Fruit fly (Drosophila melanogaster) Kc167 (cell line): ENCODE results near the gene Lgr1.

Source experiments
- Myc ChIP-seq: fragments of >200 bp; optimal IDR thresholded peaks from 2 replicates; lab custom pipeline; 2017; ENCODE audit warnings: missing external identifiers
- Sin3A ChIP-seq: fragments of >200 bp; optimal IDR thresholded peaks from 2 replicates; lab custom pipeline; 2018; ENCODE audit warnings: missing external identifiers
- h ChIP-seq: fragments of >200 bp; optimal IDR thresholded peaks from 3 replicates; lab custom pipeline; 2018; ENCODE audit warnings: missing external identifiers
- insv ChIP-seq: fragments of >200 bp; optimal IDR thresholded peaks from 3 replicates; lab custom pipeline; 2018; ENCODE audit warnings: missing external identifiers
- psq ChIP-seq: fragments of >200 bp; optimal IDR thresholded peaks from 2 replicates; lab custom pipeline; 2017; ENCODE audit warnings: missing external identifiers
- ttk ChIP-seq: sonication (Bioruptor generic); optimal IDR thresholded peaks from 2 replicates; lab custom pipeline; 2017; ENCODE audit warnings: missing external identifiers

Gene Lgr1

DNA sequence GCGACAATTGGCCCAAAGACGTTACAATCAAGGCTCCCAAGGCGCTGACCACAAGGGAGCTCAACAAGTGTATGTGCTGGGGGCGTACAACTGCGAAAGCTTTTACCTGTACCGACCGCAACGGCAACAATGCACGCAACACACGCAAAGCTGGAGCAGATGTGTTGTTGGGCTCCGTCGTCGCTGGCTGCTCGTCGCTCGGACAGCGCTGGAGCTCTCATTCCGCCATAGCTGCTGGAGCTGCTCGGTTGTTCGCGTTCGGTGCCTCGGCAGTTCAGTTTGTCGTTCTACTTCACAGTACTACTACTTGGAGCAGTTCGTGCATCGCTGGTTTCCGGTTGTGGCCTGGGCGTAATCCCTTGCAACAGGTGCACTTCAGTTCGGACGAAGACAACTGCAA is at the start of gene Lgr1:
Gene Lgr1, plus strand, starts transcription at position 220 of the 400 bp plus-strand sequence.
- no peak for TF ChIP-seq ttk
- no peak for TF ChIP-seq psq (lab: Kevin White, UChicago)
- no peak for TF ChIP-seq insv (lab: Kevin White, UChicago)
- TF ChIP-seq h (lab: Kevin White, UChicago): no peak
- no peak for TF ChIP-seq Sin3A (lab: Kevin White, UChicago)
- no peak for TF ChIP-seq Myc (lab: Kevin White, UChicago)

- no peak for TF ChIP-seq h (lab: Kevin White, UChicago)
- no peak for TF ChIP-seq Myc (lab: Kevin White, UChicago)
- no peak for TF ChIP-seq psq (lab: Kevin White, UChicago)
- TF ChIP-seq insv (lab: Kevin White, UChicago): no peak
- no peak for TF ChIP-seq ttk
- TF ChIP-seq Sin3A (lab: Kevin White, UChicago): no peak
Observed at dm6 chr3R:17678138-17678873, 47.3 kb upstream of the Lgr1 start.

DNA sequence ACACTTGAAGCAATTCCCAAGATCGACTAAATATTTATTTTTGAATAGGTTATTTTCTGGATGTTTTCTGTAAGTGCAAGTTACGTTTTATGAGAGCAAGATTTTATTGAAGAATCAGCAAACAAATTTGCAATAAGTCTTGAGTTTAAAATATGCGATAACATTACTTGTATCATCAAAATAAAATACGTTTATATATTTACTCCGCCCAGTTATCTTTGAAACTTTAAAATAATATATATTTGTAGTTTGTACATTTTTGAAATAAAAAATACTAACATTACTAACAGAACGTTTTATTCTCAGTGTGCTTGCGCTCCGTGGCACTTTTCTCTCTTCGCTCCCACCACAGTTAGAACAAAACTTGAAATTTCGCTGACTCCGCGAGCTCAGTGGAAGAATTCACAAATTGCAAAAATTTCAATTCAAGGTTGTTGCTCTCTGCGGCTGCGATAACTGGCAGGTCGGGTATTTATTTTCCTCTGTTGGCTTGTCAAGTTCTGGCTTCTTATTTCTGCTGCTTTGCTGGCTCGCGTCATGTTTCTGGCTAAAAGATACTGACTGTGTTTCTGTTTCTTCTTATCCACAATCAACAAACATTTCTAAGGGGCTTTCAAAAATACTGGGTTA is 46.1 kb upstream of the Lgr1 start:
- TF ChIP-seq insv (lab: Kevin White, UChicago): no peak
- no peak for TF ChIP-seq psq (lab: Kevin White, UChicago)
- TF ChIP-seq Sin3A (lab: Kevin White, UChicago): no peak
- TF ChIP-seq h (lab: Kevin White, UChicago): no peak
- no peak for TF ChIP-seq Myc (lab: Kevin White, UChicago)
- no peak for TF ChIP-seq ttk

- TF ChIP-seq h (lab: Kevin White, UChicago) (no peak), Myc (lab: Kevin White, UChicago) (no peak)
Observed at dm6 chr3R:17680268-17680638, 45.3 kb upstream of the Lgr1 start.

dm6 chr3R:17680639-17681302 is 44.8 kb upstream of the Lgr1 start:
- TF ChIP-seq insv (lab: Kevin White, UChicago): no peak
- TF ChIP-seq Myc (lab: Kevin White, UChicago): no peak
- TF ChIP-seq Sin3A (lab: Kevin White, UChicago): no peak
- TF ChIP-seq psq (lab: Kevin White, UChicago): no peak

DNA sequence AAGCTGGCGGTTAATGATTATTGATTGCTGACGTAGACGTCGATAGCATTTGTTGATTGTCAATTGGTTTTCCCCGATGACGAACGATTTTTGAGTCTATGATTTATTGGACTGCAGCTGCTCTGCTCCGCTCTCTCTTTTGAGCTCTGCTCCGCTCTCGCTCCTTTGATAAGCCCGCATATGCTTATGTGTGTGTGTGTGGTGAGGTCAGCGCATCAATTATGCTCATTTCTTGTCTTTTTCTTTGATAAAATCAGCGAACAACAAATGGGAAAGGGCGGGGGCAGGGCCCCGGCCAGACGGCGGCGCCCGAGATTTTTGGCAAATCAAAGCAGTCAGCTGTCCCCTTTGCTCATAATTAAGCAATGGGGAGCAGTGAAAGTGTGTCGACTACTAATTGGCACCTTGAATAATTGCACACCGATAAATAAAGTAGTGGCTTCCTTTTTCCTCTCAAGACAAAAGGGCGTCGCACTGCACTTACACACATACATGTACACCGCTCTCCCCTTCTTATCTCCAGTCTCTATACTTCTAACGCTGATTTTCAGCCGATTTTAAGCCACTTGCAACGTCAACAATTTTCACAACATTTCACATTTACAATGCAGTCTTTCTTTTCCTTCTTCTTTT is 43.9 kb upstream of the Lgr1 start:
- TF ChIP-seq ttk (no peak), psq (lab: Kevin White, UChicago) (no peak), h (lab: Kevin White, UChicago) (no peak), Myc (lab: Kevin White, UChicago) (no peak), insv (lab: Kevin White, UChicago) (no peak), Sin3A (lab: Kevin White, UChicago) (no peak)

- no peak for TF ChIP-seq ttk
- TF ChIP-seq psq (lab: Kevin White, UChicago): no peak
- TF ChIP-seq insv (lab: Kevin White, UChicago): no peak
- TF ChIP-seq h (lab: Kevin White, UChicago): no peak
- TF ChIP-seq Sin3A (lab: Kevin White, UChicago): no peak
- TF ChIP-seq Myc (lab: Kevin White, UChicago): no peak
Observed at dm6 chr3R:17682244-17682773, 43.3 kb upstream of the Lgr1 start, which contains the start of the genes alt and CG7655. TSS of gene alt (minus strand) at chr3R:17682515. TSS of gene CG7655 (plus strand) at chr3R:17682669.

DNA sequence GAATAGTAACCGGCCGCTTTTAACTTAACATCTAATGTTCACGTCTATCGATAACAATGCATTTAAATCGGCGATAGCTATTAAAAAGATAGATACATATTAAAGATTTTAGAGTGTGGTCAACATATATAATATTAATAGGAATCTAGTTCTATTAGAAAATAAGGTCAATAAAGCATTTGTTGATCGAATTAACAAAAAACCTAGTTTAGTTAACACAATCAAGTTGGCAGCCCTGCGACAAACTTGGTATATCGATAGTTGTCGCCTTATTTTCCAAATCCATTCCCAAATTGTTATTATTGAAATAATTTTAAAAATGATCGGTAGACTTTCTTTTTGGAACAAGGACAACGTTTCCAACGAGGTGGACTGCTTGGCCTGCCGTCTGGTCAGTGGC is 40.7 kb upstream of the Lgr1 start, which contains the start of the genes CG31251 and CG31360:
Gene CG31251, minus strand, starts transcription at position 62 of the 400 bp plus-strand sequence.
Gene CG31360, plus strand, starts transcription at position 244 of the 400 bp plus-strand sequence.
- TF ChIP-seq h (lab: Kevin White, UChicago): no peak

DNA sequence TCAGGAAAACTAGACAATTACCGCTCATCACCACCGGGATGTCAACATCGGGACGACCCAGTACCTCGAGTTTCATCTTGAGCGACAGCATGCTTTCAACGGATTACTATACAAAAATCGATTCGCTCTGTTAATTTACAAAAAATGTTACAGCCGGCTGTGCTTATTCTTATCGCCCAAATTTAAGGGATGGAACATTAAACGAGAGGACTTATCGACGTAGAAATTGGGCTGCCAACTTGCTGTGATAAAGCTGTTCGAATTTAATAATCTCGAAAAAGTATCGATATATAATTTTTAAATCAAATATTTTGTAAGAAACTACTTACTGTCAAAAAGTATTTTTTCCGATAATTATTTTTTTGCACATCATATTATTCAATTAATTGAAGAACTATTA is 38.7 kb upstream of the Lgr1 start, which contains the start of gene CG31249:
Gene CG31249, minus strand, starts transcription at position 197 of the 400 bp plus-strand sequence.
- TF ChIP-seq psq (lab: Kevin White, UChicago): no peak
- TF ChIP-seq Sin3A (lab: Kevin White, UChicago): no peak
- TF ChIP-seq Myc (lab: Kevin White, UChicago): no peak
- no peak for TF ChIP-seq ttk
- no peak for TF ChIP-seq insv (lab: Kevin White, UChicago)
- TF ChIP-seq h (lab: Kevin White, UChicago): no peak

dm6 chr3R:17699891-17700487 is 25.6 kb upstream of the Lgr1 start:
- no peak for TF ChIP-seq Sin3A (lab: Kevin White, UChicago)
- TF ChIP-seq insv (lab: Kevin White, UChicago): no peak
- no peak for TF ChIP-seq psq (lab: Kevin White, UChicago)
- TF ChIP-seq h (lab: Kevin White, UChicago): no peak
- TF ChIP-seq ttk: no peak
- no peak for TF ChIP-seq Myc (lab: Kevin White, UChicago)
